Fruit fly (Drosophila melanogaster) whole organism, embryonic: ENCODE results near the gene orb.

Experiments
- ATbp ChIP-seq: fragments of 200-800 bp; sonication (Bioruptor generic); optimal IDR thresholded peaks from 2 replicates; lab custom pipeline; 2017; ENCODE audit warnings: missing biosample characterization, mild to moderate bottlenecking, missing genetic modification characterization, missing genetic modification reagents
- Adf1 ChIP-seq: fragments of 200-800 bp; sonication (Bioruptor generic); IDR thresholded peaks from 2 replicates; pipeline ENCODE4 v1.3.6; 2022; ENCODE audit warnings: missing biosample characterization, missing genetic modification characterization
- Atf-2 ChIP-seq: fragments of 200-800 bp; sonication (Bioruptor generic); optimal IDR thresholded peaks from 2 replicates; lab custom pipeline; 2016; ENCODE audit warnings: missing biosample characterization, missing genetic modification characterization
- BtbVII ChIP-seq: fragments of 200-800 bp; sonication (Bioruptor generic); optimal IDR thresholded peaks from 3 replicates; lab custom pipeline; 2017; ENCODE audit warnings: missing biosample characterization, mild to moderate bottlenecking, missing genetic modification characterization
- CG10543 ChIP-seq: fragments of 200-800 bp; sonication (Bioruptor generic); optimal IDR thresholded peaks from 3 replicates; lab custom pipeline; 2017; ENCODE audit warnings: missing biosample characterization, mild to moderate bottlenecking, missing genetic modification characterization, moderate library complexity
- CG13624 ChIP-seq: fragments of 200-800 bp; sonication (Bioruptor generic); optimal IDR thresholded peaks from 2 replicates; lab custom pipeline; 2016; ENCODE audit warnings: missing biosample characterization, missing genetic modification characterization
- CG14860 ChIP-seq: fragments of 200-800 bp; sonication (Bioruptor generic); IDR thresholded peaks from 3 replicates; pipeline ENCODE4 v1.3.6; 2022; ENCODE audit warnings: missing biosample characterization, missing genetic modification characterization; ENCODE audit not compliant: partially characterized antibody
- CG15514 ChIP-seq: fragments of 200-800 bp; sonication (Bioruptor generic); optimal IDR thresholded peaks from 3 replicates; lab custom pipeline; 2017; ENCODE audit warnings: missing biosample characterization, missing genetic modification characterization, mild to moderate bottlenecking, moderate library complexity, missing genetic modification reagents
- CG17359 ChIP-seq: fragments of 200-800 bp; sonication (Bioruptor generic); optimal IDR thresholded peaks from 3 replicates; lab custom pipeline; 2018; ENCODE audit warnings: missing biosample characterization, mild to moderate bottlenecking, missing genetic modification characterization, moderate library complexity
- CG1832 ChIP-seq: fragments of 200-800 bp; sonication (Bioruptor generic); optimal IDR thresholded peaks from 2 replicates; lab custom pipeline; 2017; ENCODE audit warnings: missing biosample characterization, mild to moderate bottlenecking, missing genetic modification characterization, inconsistent platforms
- CG5180 ChIP-seq: fragments of 200-800 bp; sonication (Bioruptor generic); optimal IDR thresholded peaks from 3 replicates; lab custom pipeline; 2017; ENCODE audit warnings: missing biosample characterization, missing genetic modification characterization, mild to moderate bottlenecking, moderate library complexity, missing genetic modification reagents
- CG6791 ChIP-seq: fragments of 200-800 bp; sonication (Bioruptor generic); IDR thresholded peaks from 3 replicates; pipeline ENCODE4 v1.3.6; 2022; ENCODE audit warnings: missing biosample characterization, missing genetic modification characterization; ENCODE audit not compliant: partially characterized antibody
- CG7372 ChIP-seq: fragments of 200-800 bp; sonication (Bioruptor generic); IDR thresholded peaks from 2 replicates; pipeline ENCODE4 v1.3.6; 2022; ENCODE audit warnings: missing biosample characterization, missing genetic modification characterization
- CG8290 ChIP-seq, 3 experiments: fragments of 200-800 bp; sonication (Bioruptor generic); optimal IDR thresholded peaks; 2 replicates each; lab custom pipeline; 2016 to 2019; ENCODE audit warnings: missing biosample characterization in 3 of 3, missing genetic modification characterization in 3 of 3, mild to moderate bottlenecking in 2 of 3, moderate library complexity in 1 of 3
- CG9437 ChIP-seq: fragments of 200-800 bp; sonication (Bioruptor generic); optimal IDR thresholded peaks from 2 replicates; lab custom pipeline; 2018; ENCODE audit warnings: missing biosample characterization, mild to moderate bottlenecking, missing genetic modification characterization
- D19A ChIP-seq: fragments of 200-800 bp; optimal IDR thresholded peaks from 3 replicates; lab custom pipeline; 2019; ENCODE audit warnings: missing biosample characterization, mild to moderate bottlenecking, missing genetic modification characterization, moderate library complexity
- Deaf1 ChIP-seq: fragments of 200-800 bp; optimal IDR thresholded peaks from 3 replicates; lab custom pipeline; 2019; ENCODE audit warnings: missing biosample characterization, mild to moderate bottlenecking, missing genetic modification characterization, moderate library complexity
- Dll ChIP-seq: fragments of 200-800 bp; sonication (Bioruptor generic); IDR thresholded peaks from 4 replicates; pipeline ENCODE4 v1.3.6; 2022; ENCODE audit warnings: missing biosample characterization, missing genetic modification characterization; ENCODE audit not compliant: partially characterized antibody
- E2f2 ChIP-seq: fragments of 200-800 bp; sonication (Bioruptor generic); IDR thresholded peaks from 2 replicates; pipeline ENCODE4 v1.3.6; 2022; ENCODE audit warnings: missing biosample characterization, missing genetic modification characterization
- ERR ChIP-seq: fragments of 200-800 bp; sonication (Bioruptor generic); optimal IDR thresholded peaks from 2 replicates; lab custom pipeline; 2016; ENCODE audit warnings: missing biosample characterization, missing genetic modification characterization
- Fer1 ChIP-seq: fragments of 200-800 bp; sonication (Bioruptor generic); optimal IDR thresholded peaks from 2 replicates; lab custom pipeline; 2017; ENCODE audit warnings: missing biosample characterization, mild to moderate bottlenecking, missing genetic modification characterization
- Fer3 ChIP-seq: fragments of 200-800 bp; sonication (Bioruptor generic); optimal IDR thresholded peaks from 2 replicates; lab custom pipeline; 2018; ENCODE audit warnings: missing biosample characterization, mild to moderate bottlenecking, missing genetic modification characterization, moderate library complexity
- HHEX ChIP-seq: fragments of 200-800 bp; sonication (Bioruptor generic); optimal IDR thresholded peaks from 3 replicates; lab custom pipeline; 2017; ENCODE audit warnings: missing biosample characterization, mild to moderate bottlenecking, missing genetic modification characterization, missing genetic modification reagents
- HLHmδ ChIP-seq: fragments of 200-800 bp; sonication (Bioruptor generic); optimal IDR thresholded peaks from 2 replicates; lab custom pipeline; 2018; ENCODE audit warnings: missing biosample characterization, mild to moderate bottlenecking, missing genetic modification characterization, moderate library complexity
- Hey ChIP-seq: fragments of 200-800 bp; sonication (Bioruptor generic); optimal IDR thresholded peaks from 3 replicates; lab custom pipeline; 2018; ENCODE audit warnings: missing biosample characterization, mild to moderate bottlenecking, missing genetic modification characterization
- Myb ChIP-seq: fragments of 200-800 bp; sonication (Bioruptor generic); optimal IDR thresholded peaks from 2 replicates; lab custom pipeline; 2016; ENCODE audit warnings: missing biosample characterization, missing genetic modification characterization
- NC2α ChIP-seq: fragments of 200-800 bp; sonication (Bioruptor generic); optimal IDR thresholded peaks from 2 replicates; lab custom pipeline; 2016; ENCODE audit warnings: missing biosample characterization, missing genetic modification characterization
- NC2β ChIP-seq: fragments of 200-800 bp; sonication (Bioruptor generic); optimal IDR thresholded peaks from 2 replicates; lab custom pipeline; 2016; ENCODE audit warnings: missing biosample characterization, missing genetic modification characterization
- Nf-YB ChIP-seq: fragments of 200-800 bp; sonication (Bioruptor generic); optimal IDR thresholded peaks from 3 replicates; lab custom pipeline; 2019; ENCODE audit warnings: missing biosample characterization, mild to moderate bottlenecking, missing genetic modification characterization, moderate library complexity
- Nf-YC ChIP-seq: fragments of 200-800 bp; optimal IDR thresholded peaks from 3 replicates; lab custom pipeline; 2019; ENCODE audit warnings: missing biosample characterization, mild to moderate bottlenecking, missing genetic modification characterization, moderate library complexity
- Pdp1 ChIP-seq, 2 experiments: fragments of 200-800 bp; sonication (Bioruptor generic); optimal IDR thresholded peaks; 3 replicates each; lab custom pipeline; 2016; ENCODE audit warnings: missing biosample characterization in 2 of 2, missing genetic modification characterization in 2 of 2, mild to moderate bottlenecking in 1 of 2, moderate library complexity in 1 of 2
- Scr ChIP-seq: fragments of 200-800 bp; sonication (Bioruptor generic); IDR thresholded peaks from 2 replicates; pipeline ENCODE4 v1.3.6; 2022; ENCODE audit warnings: missing biosample characterization, missing genetic modification characterization; ENCODE audit not compliant: partially characterized antibody
- amos ChIP-seq: fragments of 200-800 bp; sonication (Bioruptor generic); IDR thresholded peaks from 2 replicates; pipeline ENCODE4 v1.3.6; 2022; ENCODE audit warnings: missing biosample characterization, missing genetic modification characterization; ENCODE audit not compliant: partially characterized antibody
- ase ChIP-seq: fragments of 200-800 bp; sonication (Bioruptor generic); IDR thresholded peaks from 3 replicates; pipeline ENCODE4 v1.3.6; 2022; ENCODE audit warnings: missing biosample characterization, missing genetic modification characterization
- bab2 ChIP-seq: fragments of 200-800 bp; sonication (Bioruptor generic); optimal IDR thresholded peaks from 2 replicates; lab custom pipeline; 2016; ENCODE audit warnings: missing biosample characterization, missing genetic modification characterization
- chinmo ChIP-seq: fragments of 200-800 bp; sonication (Bioruptor generic); IDR thresholded peaks from 4 replicates; pipeline ENCODE4 v1.3.6; 2022; ENCODE audit warnings: missing biosample characterization, missing genetic modification characterization; ENCODE audit not compliant: partially characterized antibody
- crol ChIP-seq: fragments of 200-800 bp; sonication (Bioruptor generic); IDR thresholded peaks from 2 replicates; pipeline ENCODE4 v1.3.6; 2022; ENCODE audit warnings: missing biosample characterization, missing genetic modification characterization
- da ChIP-seq: fragments of 200-800 bp; sonication (Bioruptor generic); optimal IDR thresholded peaks from 2 replicates; lab custom pipeline; 2016; ENCODE audit warnings: missing biosample characterization, missing genetic modification characterization
- emc ChIP-seq: fragments of 200-800 bp; sonication (Bioruptor generic); optimal IDR thresholded peaks from 2 replicates; lab custom pipeline; 2016; ENCODE audit warnings: missing biosample characterization, missing genetic modification characterization
- fd102C ChIP-seq: fragments of 200-800 bp; sonication (Bioruptor generic); optimal IDR thresholded peaks from 2 replicates; lab custom pipeline; 2018; ENCODE audit warnings: missing biosample characterization, mild to moderate bottlenecking, missing genetic modification characterization, moderate library complexity
- gcm2 ChIP-seq: fragments of 200-800 bp; sonication (Bioruptor generic); optimal IDR thresholded peaks from 2 replicates; lab custom pipeline; 2016; ENCODE audit warnings: missing biosample characterization, missing genetic modification characterization
- gro ChIP-seq: fragments of 200-800 bp; sonication (Bioruptor generic); optimal IDR thresholded peaks from 2 replicates; lab custom pipeline; 2016; ENCODE audit warnings: missing biosample characterization, missing genetic modification characterization
- h ChIP-seq: fragments of >200 bp; optimal IDR thresholded peaks from 2 replicates; lab custom pipeline; 2017
- kni ChIP-seq: fragments of 200-800 bp; sonication (Bioruptor generic); optimal IDR thresholded peaks from 3 replicates; lab custom pipeline; 2017; ENCODE audit warnings: mild to moderate bottlenecking, missing biosample characterization, missing genetic modification reagents, missing genetic modification characterization
- nerfin-1 ChIP-seq: fragments of 200-800 bp; sonication (Bioruptor generic); optimal IDR thresholded peaks from 3 replicates; lab custom pipeline; 2019; ENCODE audit warnings: missing biosample characterization, mild to moderate bottlenecking, missing genetic modification characterization, moderate library complexity
- ranshi ChIP-seq: fragments of 200-800 bp; sonication (Bioruptor generic); IDR thresholded peaks from 2 replicates; pipeline ENCODE4 v1.3.6; 2022; ENCODE audit warnings: missing biosample characterization, missing genetic modification characterization
- sqz ChIP-seq: fragments of 200-800 bp; sonication (Bioruptor generic); optimal IDR thresholded peaks from 3 replicates; lab custom pipeline; 2018; ENCODE audit warnings: missing biosample characterization, mild to moderate bottlenecking, missing genetic modification characterization
- ttk ChIP-seq: fragments of 200-800 bp; sonication (Bioruptor generic); IDR thresholded peaks from 2 replicates; pipeline ENCODE4 v2.1.2; 2022; ENCODE audit warnings: missing biosample characterization, missing genetic modification characterization
- usp ChIP-seq: fragments of >200 bp; optimal IDR thresholded peaks from 2 replicates; lab custom pipeline; 2017; ENCODE audit warnings: missing biosample characterization, missing genetic modification characterization

Gene orb

DNA sequence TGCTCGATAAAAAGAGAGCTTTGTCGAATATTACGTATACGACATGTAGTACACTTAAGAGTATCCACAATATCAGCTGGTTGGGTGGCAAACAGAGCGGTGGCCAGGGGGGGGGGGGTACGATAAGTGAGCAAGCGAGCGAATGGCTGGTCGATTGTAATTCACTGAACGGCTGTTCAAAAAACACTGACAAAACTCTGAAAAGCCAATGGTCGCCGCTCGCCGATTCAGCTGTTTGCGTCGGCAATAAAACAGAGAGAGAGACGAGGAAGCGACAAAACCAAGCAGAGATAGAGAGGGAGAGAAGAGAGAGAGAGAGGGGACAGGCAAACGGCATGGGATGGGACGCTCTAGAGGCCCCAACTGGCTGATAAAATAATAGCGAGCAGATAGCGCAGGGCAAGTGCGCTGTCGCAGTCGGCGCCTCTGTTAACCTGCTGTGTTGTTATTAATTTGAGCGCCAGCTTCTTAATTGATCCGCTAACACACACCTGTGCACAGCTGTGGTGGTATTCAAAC, 54.1 kb downstream of the orb start, which contains the start of gene cnc (continued):
- TF ChIP-seq CG7372 (GFP tag; lab: Robert Waterston, UW) (peak; percentile 84), Atf-2 (no peak), bab2 (no peak), emc (GFP tag; lab: Kevin White, UChicago) (no peak), ttk (GFP tag; lab: Robert Waterston, UW) (no peak), E2f2 (GFP tag; lab: Robert Waterston, UW) (peak; percentile 29; the same call in 1 of the 2 replicates), HLHmδ (GFP tag; lab: Kevin White, UChicago) (no peak), gro (GFP tag; lab: Kevin White, UChicago) (peak; percentile 47), ERR (GFP tag; lab: Kevin White, UChicago) (peak; percentile 55), Nf-YB (GFP tag; lab: Kevin White, UChicago) (peak; percentile 65), CG1832 (peak; percentile 25), kni (GFP tag; lab: Kevin White, UChicago) (peak; percentile 38), h (lab: Kevin White, UChicago) (no peak), usp (GFP tag; lab: Kevin White, UChicago) (no peak), Scr (GFP tag; lab: Robert Waterston, UW) (peak; percentile 41; the same call in 1 of the 2 replicates), crol (GFP tag; lab: Robert Waterston, UW) (peak; percentile 98), Myb (GFP tag; lab: Kevin White, UChicago) (peak; percentile 15), ranshi (GFP tag; lab: Robert Waterston, UW) (peak; percentile 23; the same call in 1 of the 2 replicates), ase (GFP tag; lab: Robert Waterston, UW) (no peak), sqz (GFP tag; lab: Kevin White, UChicago) (peak; percentile 57), CG14860 (no peak), NC2β (GFP tag; lab: Kevin White, UChicago) (no peak), CG15514 (GFP tag; lab: Kevin White, UChicago) (peak; percentile 44), gcm2 (GFP tag; lab: Kevin White, UChicago) (no peak), D19A (tag; lab: Kevin White, UChicago) (peak; percentile 1), nerfin-1 (no peak), Nf-YC (tag; lab: Kevin White, UChicago) (peak; percentile 77), Pdp1 (GFP tag; optimal IDR thresholded peaks at IDR 0.05; lab: Kevin White, UChicago) (peak in 1 of 2 experiments; percentile 65), Adf1 (GFP tag; lab: Robert Waterston, UW) (peak; percentile 97), CG13624 (peak; percentile 23), NC2α (GFP tag; lab: Kevin White, UChicago) (no peak), CG10543 (peak; percentile 84), CG17359 (no peak), BtbVII (GFP tag; lab: Kevin White, UChicago) (peak; percentile 18), chinmo (GFP tag; lab: Robert Waterston, UW) (peak; percentile 97), CG8290 (GFP tag; optimal IDR thresholded peaks at IDR 0.05; lab: Kevin White, UChicago) (no peak), CG8290 (tag; optimal IDR thresholded peaks at IDR 0.05; lab: Kevin White, UChicago) (peak in 1 of 2 experiments; percentile 53), CG5180 (peak; percentile 26), Dll (GFP tag; lab: Robert Waterston, UW) (0 out of 4 replicates have a peak, but pooled peaks have one; percentile 38), da (no peak), Fer3 (tag; lab: Kevin White, UChicago) (no peak), CG6791 (GFP tag; lab: Robert Waterston, UW) (peak; percentile 54; the same call in 2 of the 3 replicates), ATbp (no peak), Deaf1 (tag; lab: Kevin White, UChicago) (peak; percentile 76), Fer1 (GFP tag; lab: Kevin White, UChicago) (peak; percentile 66), amos (peak; percentile 18; the same call in 1 of the 2 replicates), CG9437 (GFP tag; lab: Kevin White, UChicago) (no peak), fd102C (GFP tag; lab: Kevin White, UChicago) (no peak), Hey (peak; percentile 2), HHEX (GFP tag; lab: Kevin White, UChicago) (peak; percentile 44)
